3 fruit fly cellular contexts compared by ENCODE assay signal in genomic region chr2L:382807-383206, dm6.
A peak's percentile ranks its signal among the peaks of the same experiment; 100 is the strongest.
TF ChIP-seq lines count a peak whose summit lies in the region.

No protein-coding gene starts in this region.

TF ChIP-seq in whole organism, embryonic, 481 proteins besides CTCF, POLR2A, EP300 and RAD21 (continued from another document):
- TF ChIP-seq CG10979 (tag; optimal IDR thresholded peaks at IDR 0.05; lab: Kevin White, UChicago) (peak; percentile 47), Sox102F (GFP tag; optimal IDR thresholded peaks at IDR 0.05; lab: Kevin White, UChicago) (peak; percentile 25), CG14667 (GFP tag; IDR thresholded peaks at IDR 0.05; lab: Robert Waterston, UW) (peak; percentile 27; the same call in 1 of the 2 replicates), CG17359 (tag; optimal IDR thresholded peaks at IDR 0.05; lab: Kevin White, UChicago) (no peak), Xrp1 (GFP tag; IDR thresholded peaks at IDR 0.05; lab: Robert Waterston, UW) (peak; percentile 35; the same call in 1 of the 2 replicates), ara (GFP tag; IDR thresholded peaks at IDR 0.05; lab: Robert Waterston, UW) (peak; percentile 53; the same call in 1 of the 2 replicates), bsh (GFP tag; optimal IDR thresholded peaks at IDR 0.05; lab: Kevin White, UChicago) (peak; percentile 13 to 47), stc (GFP tag; IDR thresholded peaks at IDR 0.05; lab: Robert Waterston, UW) (no peak; the same call in 1 of the 2 replicates), gem (tag; optimal IDR thresholded peaks at IDR 0.05; lab: Kevin White, UChicago) (peak; percentile 45), unpg (GFP tag; optimal IDR thresholded peaks at IDR 0.05; lab: Kevin White, UChicago) (peak; percentile 10), CG3065 (GFP tag; optimal IDR thresholded peaks at IDR 0.05; lab: Kevin White, UChicago) (no peak), CG17361 (GFP tag; IDR thresholded peaks at IDR 0.05; lab: Robert Waterston, UW) (no peak), ERR (GFP tag; optimal IDR thresholded peaks at IDR 0.05; lab: Kevin White, UChicago) (no peak), CG8388 (GFP tag; optimal IDR thresholded peaks at IDR 0.05; lab: Kevin White, UChicago) (peak; percentile 7), CG6689 (GFP tag; IDR thresholded peaks at IDR 0.05; lab: Robert Waterston, UW) (peak; percentile 48; the same call in 1 of the 2 replicates), sens (GFP tag; lab: Kevin White, UChicago) (peak; percentile 78), prd (optimal IDR thresholded peaks at IDR 0.05; lab: Kevin White, UChicago) (no peak), prd (GFP tag; IDR thresholded peaks at IDR 0.05; lab: Robert Waterston, UW) (peak; percentile 53; the same call in 1 of the 3 replicates), CG1233 (GFP tag; optimal IDR thresholded peaks at IDR 0.05; lab: Kevin White, UChicago) (no peak), CG1603 (tag; optimal IDR thresholded peaks at IDR 0.05; lab: Kevin White, UChicago) (peak; percentile 4), CG9437 (GFP tag; optimal IDR thresholded peaks at IDR 0.05; lab: Kevin White, UChicago) (no peak), Blimp-1 (GFP tag; optimal IDR thresholded peaks at IDR 0.05; lab: Kevin White, UChicago) (peak; percentile 35), CG18262 (tag; optimal IDR thresholded peaks at IDR 0.05; lab: Kevin White, UChicago) (peak; percentile 21), slbo (GFP tag; IDR thresholded peaks at IDR 0.05; lab: Robert Waterston, UW) (no peak), CG12219 (GFP tag; optimal IDR thresholded peaks at IDR 0.05; lab: Kevin White, UChicago) (no peak), peb (GFP tag; IDR thresholded peaks at IDR 0.05; lab: Robert Waterston, UW) (0 out of 2 replicates have a peak, but pooled peaks have one; percentile 14), CG7556 (GFP tag; optimal IDR thresholded peaks at IDR 0.05; lab: Kevin White, UChicago) (no peak), sc (optimal IDR thresholded peaks at IDR 0.05; lab: Kevin White, UChicago) (no peak), sc (GFP tag; optimal IDR thresholded peaks at IDR 0.05; lab: Kevin White, UChicago) (no peak), CG3838 (GFP tag; optimal IDR thresholded peaks at IDR 0.05; lab: Kevin White, UChicago) (no peak), nom (GFP tag; optimal IDR thresholded peaks at IDR 0.05; lab: Kevin White, UChicago) (peak; percentile 1), CG4360 (GFP tag; IDR thresholded peaks at IDR 0.05; lab: Robert Waterston, UW) (no peak), CG31441 (GFP tag; IDR thresholded peaks at IDR 0.05; lab: Robert Waterston, UW) (0 out of 2 replicates have a peak, but pooled peaks have one; percentile 9), Ada2b (GFP tag; IDR thresholded peaks at IDR 0.05; lab: Robert Waterston, UW) (peak; percentile 26; the same call in 1 of the 2 replicates), zfh1 (GFP tag; IDR thresholded peaks at IDR 0.05; lab: Robert Waterston, UW) (0 out of 3 replicates have a peak, but pooled peaks have one; percentile 14), phol (tag; optimal IDR thresholded peaks at IDR 0.05; lab: Kevin White, UChicago) (peak; percentile 41), CG10654 (GFP tag; optimal IDR thresholded peaks at IDR 0.05; lab: Kevin White, UChicago) (no peak), CG2712 (tag; optimal IDR thresholded peaks at IDR 0.05; lab: Kevin White, UChicago) (peak; percentile 44), CG3281 (GFP tag; optimal IDR thresholded peaks at IDR 0.05; lab: Kevin White, UChicago) (no peak), CG14710 (tag; optimal IDR thresholded peaks at IDR 0.05; lab: Kevin White, UChicago) (peak; percentile 25)

TF ChIP-seq in whole organism, prepupa, 60 proteins besides CTCF, POLR2A, EP300 and RAD21 (continued from another document):
- TF ChIP-seq Blimp-1 (GFP tag; optimal IDR thresholded peaks at IDR 0.05; lab: Kevin White, UChicago) (no peak), CG10669 (GFP tag; optimal IDR thresholded peaks at IDR 0.05; lab: Kevin White, UChicago) (peak; percentile 53), fkh (GFP tag; optimal IDR thresholded peaks at IDR 0.05; lab: Kevin White, UChicago) (no peak), CG16779 (tag; optimal IDR thresholded peaks at IDR 0.05; lab: Kevin White, UChicago) (no peak), CG6276 (GFP tag; optimal IDR thresholded peaks at IDR 0.05; lab: Kevin White, UChicago) (peak; percentile 10), Gug (GFP tag; IDR thresholded peaks at IDR 0.05; lab: Robert Waterston, UW) (no peak; the same call in 1 of the 2 replicates), vri (GFP tag; optimal IDR thresholded peaks at IDR 0.05; lab: Kevin White, UChicago) (peak; percentile 63), OdsH (GFP tag; optimal IDR thresholded peaks at IDR 0.05; lab: Kevin White, UChicago) (peak; percentile 50), CG8319 (GFP tag; optimal IDR thresholded peaks at IDR 0.05; lab: Kevin White, UChicago) (no peak), CG8119 (GFP tag; IDR thresholded peaks at IDR 0.05; lab: Robert Waterston, UW) (peak; percentile 46; the same call in 1 of the 3 replicates), Ets96B (tag; optimal IDR thresholded peaks at IDR 0.05; lab: Kevin White, UChicago) (peak; percentile 33), CG31627 (GFP tag; optimal IDR thresholded peaks at IDR 0.05; lab: Kevin White, UChicago) (peak; percentile 71), CG3919 (GFP tag; optimal IDR thresholded peaks at IDR 0.05; lab: Kevin White, UChicago) (peak; percentile 65), Met (GFP tag; optimal IDR thresholded peaks at IDR 0.05; lab: Kevin White, UChicago) (peak; percentile 71), CG9139 (GFP tag; optimal IDR thresholded peaks at IDR 0.05; lab: Kevin White, UChicago) (no peak), esn (GFP tag; optimal IDR thresholded peaks at IDR 0.05; lab: Kevin White, UChicago) (peak; percentile 72), cyc (GFP tag; optimal IDR thresholded peaks at IDR 0.05; lab: Kevin White, UChicago) (peak; percentile 69), eg (GFP tag; IDR thresholded peaks at IDR 0.05; lab: Robert Waterston, UW) (0 out of 3 replicates have a peak, but pooled peaks have one; percentile 25), dsx (GFP tag; optimal IDR thresholded peaks at IDR 0.05; lab: Kevin White, UChicago; ENCODE audit: poor library complexity, severe bottlenecking) (peak; percentile 40), Smox (GFP tag; optimal IDR thresholded peaks at IDR 0.05; lab: Kevin White, UChicago) (peak; percentile 61), achi (GFP tag; optimal IDR thresholded peaks at IDR 0.05; lab: Kevin White, UChicago) (peak; percentile 56), CG4318 (GFP tag; optimal IDR thresholded peaks at IDR 0.05; lab: Kevin White, UChicago) (peak; percentile 6), CG3032 (tag; optimal IDR thresholded peaks at IDR 0.05; lab: Kevin White, UChicago) (peak; percentile 43), dac (GFP tag; optimal IDR thresholded peaks at IDR 0.05; lab: Kevin White, UChicago) (no peak), CG10631 (GFP tag; optimal IDR thresholded peaks at IDR 0.05; lab: Kevin White, UChicago) (peak; percentile 53), CG11762 (GFP tag; optimal IDR thresholded peaks at IDR 0.05; lab: Kevin White, UChicago; ENCODE audit: insufficient read depth) (no peak), acj6 (GFP tag; optimal IDR thresholded peaks at IDR 0.05; lab: Kevin White, UChicago) (peak; percentile 56), CG32006 (GFP tag; optimal IDR thresholded peaks at IDR 0.05; lab: Kevin White, UChicago) (peak; percentile 38), salr (GFP tag; optimal IDR thresholded peaks at IDR 0.05; lab: Kevin White, UChicago) (peak in 1 of 2 experiments; percentile 8), CG6163 (GFP tag; IDR thresholded peaks at IDR 0.05; lab: Robert Waterston, UW) (peak; percentile 74), Lpt (GFP tag; optimal IDR thresholded peaks at IDR 0.05; lab: Kevin White, UChicago) (no peak), Sox102F (GFP tag; optimal IDR thresholded peaks at IDR 0.05; lab: Kevin White, UChicago) (peak; percentile 68), CG8632 (GFP tag; optimal IDR thresholded peaks at IDR 0.05; lab: Kevin White, UChicago) (peak; percentile 22), Sox15 (GFP tag; optimal IDR thresholded peaks at IDR 0.05; lab: Kevin White, UChicago) (no peak), CG34406 (GFP tag; optimal IDR thresholded peaks at IDR 0.05; lab: Kevin White, UChicago) (peak; percentile 46)

TF ChIP-seq in whole organism, wandering third instar larva, 38 proteins besides CTCF, POLR2A, EP300 and RAD21 (continued from another document):
- no peak for TF ChIP-seq Myc (optimal IDR thresholded peaks at IDR 0.05; lab: Kevin White, UChicago)
